Fruit fly (Drosophila melanogaster) whole organism, embryonic: ENCODE results near the gene CG12539.

ENCODE experiments used
- B-H1 ChIP-seq: fragments of 200-800 bp; sonication (Bioruptor generic); IDR thresholded peaks from 3 replicates; pipeline ENCODE4 v1.3.6; 2022; ENCODE audit warnings: missing biosample characterization, missing genetic modification characterization
- CG11560 ChIP-seq: fragments of 200-800 bp; sonication (Bioruptor generic); IDR thresholded peaks from 3 replicates; pipeline ENCODE4 v1.3.6; 2022; ENCODE audit warnings: missing biosample characterization, missing genetic modification characterization
- CG12104 ChIP-seq: fragments of 200-800 bp; sonication (Bioruptor generic); optimal IDR thresholded peaks from 3 replicates; lab custom pipeline; 2016; ENCODE audit warnings: missing biosample characterization, missing genetic modification characterization
- CG12659 ChIP-seq: fragments of 200-800 bp; sonication (Bioruptor generic); optimal IDR thresholded peaks from 3 replicates; lab custom pipeline; 2017; ENCODE audit warnings: mild to moderate bottlenecking, missing biosample characterization, missing genetic modification reagents, missing genetic modification characterization
- CG13624 ChIP-seq: fragments of 200-800 bp; sonication (Bioruptor generic); optimal IDR thresholded peaks from 2 replicates; lab custom pipeline; 2016; ENCODE audit warnings: missing biosample characterization, missing genetic modification characterization
- CG1529 ChIP-seq: fragments of 200-800 bp; sonication (Bioruptor generic); optimal IDR thresholded peaks from 3 replicates; lab custom pipeline; 2018; ENCODE audit warnings: missing biosample characterization, missing genetic modification characterization
- CG17912 ChIP-seq: fragments of 200-800 bp; sonication (Bioruptor generic); optimal IDR thresholded peaks from 2 replicates; lab custom pipeline; 2018; ENCODE audit warnings: missing biosample characterization, mild to moderate bottlenecking, missing genetic modification characterization
- CG1832 ChIP-seq: fragments of 200-800 bp; sonication (Bioruptor generic); optimal IDR thresholded peaks from 2 replicates; lab custom pipeline; 2017; ENCODE audit warnings: missing biosample characterization, mild to moderate bottlenecking, missing genetic modification characterization, inconsistent platforms
- CG30020 ChIP-seq: fragments of 200-800 bp; optimal IDR thresholded peaks from 2 replicates; lab custom pipeline; 2019; ENCODE audit warnings: missing biosample characterization, mild to moderate bottlenecking, missing genetic modification characterization, moderate library complexity
- CG3065 ChIP-seq: fragments of 200-800 bp; sonication (Bioruptor generic); optimal IDR thresholded peaks from 2 replicates; lab custom pipeline; 2016; ENCODE audit warnings: missing biosample characterization, missing genetic modification characterization
- CG34376 ChIP-seq: fragments of 200-800 bp; sonication (Bioruptor generic); optimal IDR thresholded peaks from 2 replicates; lab custom pipeline; 2018; ENCODE audit warnings: missing biosample characterization, mild to moderate bottlenecking, missing genetic modification characterization
- CG4424 ChIP-seq: fragments of 200-800 bp; sonication (Bioruptor generic); optimal IDR thresholded peaks from 3 replicates; lab custom pipeline; 2016; ENCODE audit warnings: missing biosample characterization, missing genetic modification characterization
- CG5245 ChIP-seq: fragments of 200-800 bp; sonication (Bioruptor generic); optimal IDR thresholded peaks from 3 replicates; lab custom pipeline; 2016; ENCODE audit warnings: missing biosample characterization, missing genetic modification characterization
- CG6272 ChIP-seq: fragments of 200-800 bp; sonication (Bioruptor generic); IDR thresholded peaks from 2 replicates; pipeline ENCODE4 v1.3.6; 2022; ENCODE audit warnings: missing biosample characterization, missing genetic modification characterization
- CG6654 ChIP-seq: fragments of 200-800 bp; sonication (Bioruptor generic); optimal IDR thresholded peaks from 2 replicates; lab custom pipeline; 2017; ENCODE audit warnings: missing biosample characterization, mild to moderate bottlenecking, missing genetic modification characterization
- CG6689 ChIP-seq: fragments of 200-800 bp; sonication (Bioruptor generic); IDR thresholded peaks from 2 replicates; pipeline ENCODE4 v1.3.6; 2022; ENCODE audit warnings: missing biosample characterization, missing genetic modification characterization
- CG6813 ChIP-seq: fragments of 200-800 bp; sonication (Bioruptor generic); optimal IDR thresholded peaks from 2 replicates; lab custom pipeline; 2017; ENCODE audit warnings: missing biosample characterization, missing genetic modification characterization, mild to moderate bottlenecking, moderate library complexity, missing genetic modification reagents
- CG7556 ChIP-seq: fragments of 200-800 bp; sonication (Bioruptor generic); optimal IDR thresholded peaks from 2 replicates; lab custom pipeline; 2017; ENCODE audit warnings: missing biosample characterization, mild to moderate bottlenecking, missing genetic modification characterization
- CG8388 ChIP-seq: fragments of 200-800 bp; sonication (Bioruptor generic); optimal IDR thresholded peaks from 2 replicates; lab custom pipeline; 2019; ENCODE audit warnings: missing biosample characterization, mild to moderate bottlenecking, missing genetic modification characterization, moderate library complexity
- CG8924 ChIP-seq: fragments of 200-800 bp; optimal IDR thresholded peaks from 3 replicates; lab custom pipeline; 2019; ENCODE audit warnings: missing biosample characterization, mild to moderate bottlenecking, missing genetic modification characterization, moderate library complexity
- CG9876 ChIP-seq: fragments of 200-800 bp; sonication (Bioruptor generic); optimal IDR thresholded peaks from 2 replicates; lab custom pipeline; 2016; ENCODE audit warnings: missing biosample characterization, missing genetic modification characterization
- Camta ChIP-seq: fragments of 200-800 bp; sonication (Bioruptor generic); optimal IDR thresholded peaks from 2 replicates; lab custom pipeline; 2016; ENCODE audit warnings: missing biosample characterization, missing genetic modification characterization
- CoRest ChIP-seq: fragments of 200-800 bp; sonication (Bioruptor generic); optimal IDR thresholded peaks from 3 replicates; lab custom pipeline; 2018; ENCODE audit warnings: missing biosample characterization, mild to moderate bottlenecking, missing genetic modification characterization, moderate library complexity
- Drgx ChIP-seq: fragments of 200-800 bp; sonication (Bioruptor generic); IDR thresholded peaks from 2 replicates; pipeline ENCODE4 v1.3.6; 2022; ENCODE audit warnings: missing biosample characterization, missing genetic modification characterization
- Gug ChIP-seq: fragments of 200-800 bp; sonication (Bioruptor generic); IDR thresholded peaks from 4 replicates; pipeline ENCODE4 v1.3.6; 2022; ENCODE audit warnings: missing biosample characterization, missing genetic modification characterization
- Mad ChIP-seq: fragments of 200-800 bp; sonication (Bioruptor generic); optimal IDR thresholded peaks from 2 replicates; lab custom pipeline; 2016; ENCODE audit warnings: missing biosample characterization, missing genetic modification characterization
- Max ChIP-seq: fragments of 200-800 bp; sonication (Bioruptor generic); optimal IDR thresholded peaks from 2 replicates; lab custom pipeline; 2016; ENCODE audit warnings: missing biosample characterization, mild to moderate bottlenecking, missing genetic modification characterization
- NC2α ChIP-seq: fragments of 200-800 bp; sonication (Bioruptor generic); optimal IDR thresholded peaks from 2 replicates; lab custom pipeline; 2016; ENCODE audit warnings: missing biosample characterization, missing genetic modification characterization
- NC2β ChIP-seq: fragments of 200-800 bp; sonication (Bioruptor generic); optimal IDR thresholded peaks from 2 replicates; lab custom pipeline; 2016; ENCODE audit warnings: missing biosample characterization, missing genetic modification characterization
- Trl ChIP-seq, 3 experiments: fragments of >200 bp in 2 of 3; fragments of 200-800 bp in 1 of 3; sonication (Bioruptor generic) in 1 of 3; optimal IDR thresholded peaks; 2 replicates in 1 of 3; 3 replicates in 2 of 3; lab custom pipeline; 2016 to 2017; ENCODE audit warnings: missing biosample characterization in 1 of 3, missing genetic modification characterization in 1 of 3
- Xbp1 ChIP-seq: fragments of 200-800 bp; sonication (Bioruptor generic); optimal IDR thresholded peaks from 3 replicates; lab custom pipeline; 2016; ENCODE audit warnings: missing biosample characterization, mild to moderate bottlenecking, missing genetic modification characterization
- ara ChIP-seq: fragments of 200-800 bp; sonication (Bioruptor generic); IDR thresholded peaks from 2 replicates; pipeline ENCODE4 v1.3.6; 2022; ENCODE audit warnings: missing biosample characterization, missing genetic modification characterization
- bowl ChIP-seq: fragments of 200-800 bp; sonication (Bioruptor generic); IDR thresholded peaks from 2 replicates; pipeline ENCODE4 v1.3.6; 2022; ENCODE audit warnings: missing biosample characterization, missing genetic modification characterization
- cas ChIP-seq: fragments of 200-800 bp; sonication (Bioruptor generic); IDR thresholded peaks from 2 replicates; pipeline ENCODE4 v1.3.6; 2022; ENCODE audit warnings: missing biosample characterization, missing genetic modification characterization
- chinmo ChIP-seq: fragments of 200-800 bp; sonication (Bioruptor generic); IDR thresholded peaks from 4 replicates; pipeline ENCODE4 v1.3.6; 2022; ENCODE audit warnings: missing biosample characterization, missing genetic modification characterization; ENCODE audit not compliant: partially characterized antibody
- chm ChIP-seq: fragments of 200-800 bp; sonication (Bioruptor generic); IDR thresholded peaks from 2 replicates; pipeline ENCODE4 v1.3.6; 2022; ENCODE audit warnings: missing biosample characterization, missing genetic modification characterization
- dan ChIP-seq: fragments of 200-800 bp; sonication (Bioruptor generic); IDR thresholded peaks from 2 replicates; pipeline ENCODE4 v1.3.6; 2022; ENCODE audit warnings: missing biosample characterization, missing genetic modification characterization
- disco-r ChIP-seq: fragments of 200-800 bp; sonication (Bioruptor generic); optimal IDR thresholded peaks from 2 replicates; lab custom pipeline; 2016; ENCODE audit warnings: missing biosample characterization, missing genetic modification characterization
- eve ChIP-seq, 2 experiments: fragments of >200 bp; optimal IDR thresholded peaks; 2 replicates each; lab custom pipeline; 2017; ENCODE audit warnings: missing biosample characterization in 2 of 2, missing genetic modification characterization in 2 of 2
- fd64A ChIP-seq: fragments of 200-800 bp; sonication (Bioruptor generic); optimal IDR thresholded peaks from 3 replicates; lab custom pipeline; 2018; ENCODE audit warnings: missing biosample characterization, mild to moderate bottlenecking, missing genetic modification characterization
- mam ChIP-seq: fragments of 200-800 bp; sonication (Bioruptor generic); optimal IDR thresholded peaks from 3 replicates; lab custom pipeline; 2016; ENCODE audit warnings: missing biosample characterization, missing genetic modification characterization
- nmo ChIP-seq: fragments of 200-800 bp; sonication (Bioruptor generic); optimal IDR thresholded peaks from 2 replicates; lab custom pipeline; 2018; ENCODE audit warnings: missing biosample characterization, mild to moderate bottlenecking, missing genetic modification characterization, moderate library complexity
- nom ChIP-seq: fragments of 200-800 bp; sonication (Bioruptor generic); optimal IDR thresholded peaks from 2 replicates; lab custom pipeline; 2017; ENCODE audit warnings: missing biosample characterization, missing genetic modification characterization, mild to moderate bottlenecking, moderate library complexity, missing genetic modification reagents
- peb ChIP-seq: fragments of 200-800 bp; sonication (Bioruptor generic); IDR thresholded peaks from 2 replicates; pipeline ENCODE4 v1.3.6; 2022; ENCODE audit warnings: missing biosample characterization, missing genetic modification characterization
- prd ChIP-seq, 3 experiments: fragments of >200 bp in 2 of 3; fragments of 200-800 bp in 1 of 3; sonication (Bioruptor generic) in 1 of 3; optimal IDR thresholded peaks in 2 of 3; IDR thresholded peaks in 1 of 3; 2 replicates in 2 of 3; 3 replicates in 1 of 3; pipeline versions ENCODE4 v1.3.6 to Lab custom; 2017 to 2022; ENCODE audit warnings: missing biosample characterization in 1 of 3, missing genetic modification characterization in 1 of 3
- sd ChIP-seq: fragments of 200-800 bp; sonication (Bioruptor generic); optimal IDR thresholded peaks from 3 replicates; lab custom pipeline; 2018; ENCODE audit warnings: missing biosample characterization, mild to moderate bottlenecking, missing genetic modification characterization, moderate library complexity
- slbo ChIP-seq: fragments of 200-800 bp; sonication (Bioruptor generic); IDR thresholded peaks from 2 replicates; pipeline ENCODE4 v1.3.6; 2022; ENCODE audit warnings: missing biosample characterization, missing genetic modification characterization
- tll ChIP-seq, 2 experiments: fragments of 200-800 bp in 1 of 2; fragments of >200 bp in 1 of 2; sonication (Bioruptor generic) in 1 of 2; optimal IDR thresholded peaks; 2 replicates each; lab custom pipeline; 2017 to 2019; ENCODE audit warnings: missing biosample characterization in 2 of 2, missing genetic modification characterization in 2 of 2, mild to moderate bottlenecking in 1 of 2, moderate library complexity in 1 of 2
- usp ChIP-seq: fragments of >200 bp; optimal IDR thresholded peaks from 2 replicates; lab custom pipeline; 2017; ENCODE audit warnings: missing biosample characterization, missing genetic modification characterization
- vfl ChIP-seq: fragments of 200-800 bp; sonication (Bioruptor generic); optimal IDR thresholded peaks from 2 replicates; lab custom pipeline; 2016; ENCODE audit warnings: missing biosample characterization, missing genetic modification characterization
- vvl ChIP-seq: fragments of 200-800 bp; sonication (Bioruptor generic); IDR thresholded peaks from 2 replicates; pipeline ENCODE4 v1.3.6; 2022; ENCODE audit warnings: missing biosample characterization, missing genetic modification characterization
- yki ChIP-seq: fragments of >200 bp; optimal IDR thresholded peaks from 3 replicates; lab custom pipeline; 2018

Gene CG12539

dm6 chrX:14805646-14806045, 38.9 kb downstream of the CG12539 start (continued):
- TF ChIP-seq tll (GFP tag; optimal IDR thresholded peaks at IDR 0.05; lab: Kevin White, UChicago) (no peak), Xbp1 (GFP tag; lab: Kevin White, UChicago) (no peak), vvl (no peak), B-H1 (GFP tag; lab: Robert Waterston, UW) (no peak), CoRest (tag; lab: Kevin White, UChicago) (no peak), CG30020 (tag; lab: Kevin White, UChicago) (no peak), prd (optimal IDR thresholded peaks at IDR 0.05; lab: Kevin White, UChicago) (no peak), prd (GFP tag; IDR thresholded peaks at IDR 0.05; lab: Robert Waterston, UW) (peak; percentile 24; the same call in 1 of the 3 replicates), Gug (GFP tag; lab: Robert Waterston, UW) (no peak), usp (GFP tag; lab: Kevin White, UChicago) (no peak), CG6813 (GFP tag; lab: Kevin White, UChicago) (no peak), CG8924 (no peak), NC2β (GFP tag; lab: Kevin White, UChicago) (no peak), CG7556 (GFP tag; lab: Kevin White, UChicago) (no peak), dan (GFP tag; lab: Robert Waterston, UW) (no peak), CG6654 (GFP tag; lab: Kevin White, UChicago) (no peak), Trl (optimal IDR thresholded peaks at IDR 0.05; lab: Kevin White, UChicago) (no peak), Trl (GFP tag; optimal IDR thresholded peaks at IDR 0.05; lab: Kevin White, UChicago) (no peak), Drgx (GFP tag; lab: Robert Waterston, UW) (0 out of 2 replicates have a peak, but pooled peaks have one; percentile 24), ara (GFP tag; lab: Robert Waterston, UW) (peak; percentile 36; the same call in 1 of the 2 replicates), CG9876 (GFP tag; lab: Kevin White, UChicago) (no peak), CG17912 (GFP tag; lab: Kevin White, UChicago) (no peak), fd64A (GFP tag; lab: Kevin White, UChicago) (peak; percentile 13), cas (no peak), peb (GFP tag; lab: Robert Waterston, UW) (no peak), CG8388 (GFP tag; lab: Kevin White, UChicago) (no peak), CG5245 (GFP tag; lab: Kevin White, UChicago) (no peak), slbo (no peak), yki (lab: Kevin White, UChicago) (no peak), Camta (GFP tag; lab: Kevin White, UChicago) (peak; percentile 8), CG12104 (GFP tag; lab: Kevin White, UChicago) (no peak), eve (GFP tag; optimal IDR thresholded peaks at IDR 0.05; lab: Kevin White, UChicago) (no peak), sd (tag; lab: Kevin White, UChicago) (no peak), CG4424 (no peak), CG13624 (no peak), Max (GFP tag; lab: Kevin White, UChicago) (no peak), CG11560 (tag; lab: Robert Waterston, UW) (no peak), CG12659 (no peak), chinmo (GFP tag; lab: Robert Waterston, UW) (no peak), CG34376 (GFP tag; lab: Kevin White, UChicago) (no peak), CG1529 (GFP tag; lab: Kevin White, UChicago) (no peak), CG6689 (GFP tag; lab: Robert Waterston, UW) (0 out of 2 replicates have a peak, but pooled peaks have one; percentile 9), mam (GFP tag; lab: Kevin White, UChicago) (no peak), NC2α (no peak), CG3065 (no peak), nom (no peak), chm (GFP tag; lab: Robert Waterston, UW) (no peak), nmo (peak; percentile 35), bowl (no peak), CG6272 (GFP tag; lab: Robert Waterston, UW) (no peak), disco-r (GFP tag; lab: Kevin White, UChicago) (no peak), CG1832 (GFP tag; lab: Kevin White, UChicago) (no peak), vfl (GFP tag; lab: Kevin White, UChicago) (no peak), Mad (no peak)
